Worm (Caenorhabditis elegans): ENCODE data around the gene F42F12.14.

F42F12.14 gene

ce11 chrX:12323439-12323838 lies 25.0 kb upstream of the F42F12.14 start, which contains the start of gene srd-40:
TSS of gene srd-40 (plus strand) at chrX:12323739.
- TF ChIP-seq tlp-1 (tag; optimal IDR thresholded peaks at IDR 0.05) (no peak), hlh-4 (tag; optimal IDR thresholded peaks at IDR 0.05) (peak; percentile 19), fkh-8 (tag; optimal IDR thresholded peaks at IDR 0.05) (peak; percentile 44)

- TF ChIP-seq sptf-1 (tag; optimal IDR thresholded peaks at IDR 0.05) (no peak), snu-23 (GFP tag; optimal IDR thresholded peaks at IDR 0.05) (no peak)
These were observed 22.0 kb upstream of the F42F12.14 start, which contains the start of gene srd-41 for ce11 chrX:12326424-12326823. TSS of gene srd-41 (plus strand) at chrX:12326724.

- TF ChIP-seq unc-86 (tag; optimal IDR thresholded peaks at IDR 0.05) (no peak), fos-1 (tag; optimal IDR thresholded peaks at IDR 0.05) (no peak)
These were observed 19.8 kb upstream of the F42F12.14 start, which contains the start of gene srd-45 for ce11 chrX:12328676-12329075. TSS of gene srd-45 (plus strand) at chrX:12328976.

ce11 chrX:12331795-12332194 lies 16.6 kb upstream of the F42F12.14 start, which contains the start of gene srd-46:
TSS of gene srd-46 (plus strand) at chrX:12332095.
- TF ChIP-seq ceh-63 (GFP tag; optimal IDR thresholded peaks at IDR 0.05) (no peak), nhr-71 (tag; optimal IDR thresholded peaks at IDR 0.05) (peak; percentile 18)

- no peak for TF ChIP-seq skn-1 (tag; optimal IDR thresholded peaks at IDR 0.05)
- TF ChIP-seq efl-1 (optimal IDR thresholded peaks at IDR 0.05): no peak
- peak in 1 of 2 experiments; percentile 70 for TF ChIP-seq efl-1 (GFP tag; optimal IDR thresholded peaks at IDR 0.05 in 1 of 2)
These were observed 14.9 kb upstream of the F42F12.14 start, which contains the start of gene srd-47 for ce11 chrX:12333479-12333878. TSS of gene srd-47 (plus strand) at chrX:12333642.

ce11 chrX:12335808-12336207 lies 12.6 kb upstream of the F42F12.14 start, which contains the start of gene srd-48:
TSS of gene srd-48 (plus strand) at chrX:12336108.
- TF ChIP-seq nhr-19 (GFP tag; conservative IDR thresholded peaks at IDR 0.05) (no peak), snu-23 (GFP tag; optimal IDR thresholded peaks at IDR 0.05) (no peak), fkh-8 (tag; optimal IDR thresholded peaks at IDR 0.05) (no peak), alr-1 (tag; optimal IDR thresholded peaks at IDR 0.05; ENCODE audit: borderline replicate concordance) (no peak), tlp-1 (tag; optimal IDR thresholded peaks at IDR 0.05) (no peak), lin-15B (tag; optimal IDR thresholded peaks at IDR 0.05) (no peak)

- TF ChIP-seq pqm-1 (tag; optimal IDR thresholded peaks at IDR 0.05): no peak
- peak; percentile 48 for TF ChIP-seq lir-3 (tag; optimal IDR thresholded peaks at IDR 0.05; ENCODE audit: poor library complexity)
- peak; percentile 40 for TF ChIP-seq nhr-85 (tag)
- TF ChIP-seq C16A3.4 (tag; optimal IDR thresholded peaks at IDR 0.05): peak; percentile 19
- peak; percentile 13 for TF ChIP-seq nhr-47 (tag; optimal IDR thresholded peaks at IDR 0.05)
- no peak for TF ChIP-seq nhr-237 (tag; optimal IDR thresholded peaks at IDR 0.05)
- peak; percentile 50 for TF ChIP-seq snu-23 (GFP tag; optimal IDR thresholded peaks at IDR 0.05)
- no peak for TF ChIP-seq efl-1 (optimal IDR thresholded peaks at IDR 0.05)
- peak in 1 of 2 experiments; percentile 58 for TF ChIP-seq efl-1 (GFP tag; optimal IDR thresholded peaks at IDR 0.05 in 1 of 2)
- peak; percentile 33 for TF ChIP-seq nhr-90 (tag; optimal IDR thresholded peaks at IDR 0.05; ENCODE audit: poor library complexity)
- TF ChIP-seq lsy-2 (tag; optimal IDR thresholded peaks at IDR 0.05): no peak
- peak; percentile 31 for TF ChIP-seq nhr-71 (tag; optimal IDR thresholded peaks at IDR 0.05)
- TF ChIP-seq nhr-19 (GFP tag; conservative IDR thresholded peaks at IDR 0.05): 0 out of 2 replicates have a peak, but pooled peaks have one; percentile 10
- TF ChIP-seq nhr-20 (tag; optimal IDR thresholded peaks at IDR 0.05): peak; percentile 29
These were observed 10.5 kb upstream of the F42F12.14 start, which contains the start of gene srd-44 for ce11 chrX:12337846-12338490. TSS of gene srd-44 (plus strand) at chrX:12338440.

- TF ChIP-seq nhr-28 (tag; optimal IDR thresholded peaks at IDR 0.05): no peak
- TF ChIP-seq mep-1 (tag; optimal IDR thresholded peaks at IDR 0.05): no peak
- TF ChIP-seq dpl-1 (GFP tag; optimal IDR thresholded peaks at IDR 0.05): no peak
- TF ChIP-seq rnt-1 (tag; optimal IDR thresholded peaks at IDR 0.05): no peak
- no peak for TF ChIP-seq unc-130 (tag; optimal IDR thresholded peaks at IDR 0.05)
- no peak for TF ChIP-seq pqm-1 (tag; optimal IDR thresholded peaks at IDR 0.05)
- no peak for TF ChIP-seq egl-13 (tag; optimal IDR thresholded peaks at IDR 0.05)
These were observed 7.1 kb upstream of the F42F12.14 start, which contains the start of gene zig-2 for ce11 chrX:12341338-12341737. TSS of gene zig-2 (minus strand) at chrX:12341438.

Measured in whole organism, L1 larva.